Worm (Caenorhabditis elegans) whole organism, L3 larva: ENCODE results near the gene T23G4.127.

ENCODE experiments used
- R02D3.7 ChIP-seq: fragments of 150-350 bp; optimal IDR thresholded peaks from 2 replicates; lab custom pipeline; 2014; ENCODE audit warnings: missing biosample characterization, missing genetic modification characterization
- ZK546.5 ChIP-seq: sonication (generic microtip); optimal IDR thresholded peaks from 2 replicates; lab custom pipeline; 2017; ENCODE audit warnings: missing biosample characterization, missing genetic modification characterization
- ama-1 ChIP-seq: fragments of 150-350 bp; optimal IDR thresholded peaks from 2 replicates; lab custom pipeline; 2018
- ceh-16 ChIP-seq: sonication (generic microtip); optimal IDR thresholded peaks from 2 replicates; lab custom pipeline; 2017; ENCODE audit warnings: missing biosample characterization, missing genetic modification characterization
- ceh-28 ChIP-seq: fragments of 150-350 bp; optimal IDR thresholded peaks from 2 replicates; lab custom pipeline; 2014; ENCODE audit warnings: missing biosample characterization, missing genetic modification reagents, missing genetic modification characterization
- ceh-9 ChIP-seq: sonication (generic microtip); optimal IDR thresholded peaks from 2 replicates; lab custom pipeline; 2018; ENCODE audit warnings: missing biosample characterization, missing genetic modification characterization
- daf-12 ChIP-seq: fragments of 150-350 bp; optimal IDR thresholded peaks from 2 replicates; lab custom pipeline; 2014; ENCODE audit warnings: missing biosample characterization, missing genetic modification reagents, missing genetic modification characterization
- egl-5 ChIP-seq: fragments of 150-350 bp; optimal IDR thresholded peaks from 2 replicates; lab custom pipeline; 2017; ENCODE audit warnings: missing biosample characterization, missing genetic modification reagents, missing genetic modification characterization, inconsistent platforms
- elt-1 ChIP-seq: fragments of 150-350 bp; optimal IDR thresholded peaks from 2 replicates; lab custom pipeline; 2014; ENCODE audit warnings: missing biosample characterization, missing genetic modification characterization
- elt-3 ChIP-seq, 3 experiments: fragments of 150-350 bp in 1 of 3; sonication (generic microtip) in 2 of 3; optimal IDR thresholded peaks; 2 replicates in 2 of 3; 4 replicates in 1 of 3; lab custom pipeline; 2014 to 2017; ENCODE audit warnings: missing biosample characterization in 3 of 3, missing genetic modification characterization in 3 of 3
- eor-1 ChIP-seq, 2 experiments: fragments of 150-350 bp; optimal IDR thresholded peaks; 2 replicates each; lab custom pipeline; 2014 to 2018; ENCODE audit warnings: missing biosample characterization in 2 of 2, missing genetic modification characterization in 2 of 2
- fkh-2 ChIP-seq: fragments of 150-350 bp; optimal IDR thresholded peaks from 2 replicates; lab custom pipeline; 2014; ENCODE audit warnings: missing biosample characterization, missing genetic modification reagents, missing genetic modification characterization
- fos-1 ChIP-seq: fragments of 150-350 bp; optimal IDR thresholded peaks from 2 replicates; lab custom pipeline; 2014; ENCODE audit warnings: missing biosample characterization, missing genetic modification characterization
- hmg-11 ChIP-seq: sonication (generic microtip); optimal IDR thresholded peaks from 2 replicates; lab custom pipeline; 2016; ENCODE audit warnings: missing genetic modification characterization, missing compliant biosample characterization
- lin-15B ChIP-seq: fragments of 150-350 bp; optimal IDR thresholded peaks from 2 replicates; lab custom pipeline; 2014; ENCODE audit warnings: missing biosample characterization, missing genetic modification characterization
- lin-39 ChIP-seq: fragments of 150-350 bp; optimal IDR thresholded peaks from 2 replicates; lab custom pipeline; 2018; ENCODE audit warnings: missing biosample characterization, missing genetic modification reagents, missing genetic modification characterization
- lsy-12 ChIP-seq: sonication (generic microtip); optimal IDR thresholded peaks from 2 replicates; lab custom pipeline; 2016; ENCODE audit warnings: mild to moderate bottlenecking, missing genetic modification characterization, missing compliant biosample characterization
- mdl-1 ChIP-seq: fragments of 150-350 bp; optimal IDR thresholded peaks from 2 replicates; lab custom pipeline; 2014; ENCODE audit warnings: missing biosample characterization, missing genetic modification characterization
- mml-1 ChIP-seq: fragments of 150-350 bp; sonication (generic microtip); optimal IDR thresholded peaks from 3 replicates; lab custom pipeline; 2014; ENCODE audit warnings: missing biosample characterization, missing genetic modification characterization
- nfya-1 ChIP-seq: sonication (generic microtip); optimal IDR thresholded peaks from 2 replicates; lab custom pipeline; 2017; ENCODE audit warnings: missing genetic modification characterization, mild to moderate bottlenecking, missing compliant biosample characterization, antibody characterized with exemption, moderate library complexity; ENCODE audit not compliant: insufficient read depth
- nhr-12 ChIP-seq: fragments of 150-350 bp; optimal IDR thresholded peaks from 2 replicates; lab custom pipeline; 2014; ENCODE audit warnings: missing biosample characterization, missing genetic modification characterization
- nhr-237 ChIP-seq: fragments of 150-350 bp; optimal IDR thresholded peaks from 2 replicates; lab custom pipeline; 2014; ENCODE audit warnings: missing biosample characterization, missing genetic modification characterization
- nhr-25 ChIP-seq: sonication (generic microtip); optimal IDR thresholded peaks from 2 replicates; lab custom pipeline; 2017; ENCODE audit warnings: missing biosample characterization, missing genetic modification characterization
- sea-2 ChIP-seq: fragments of 150-350 bp; sonication (generic microtip); optimal IDR thresholded peaks from 4 replicates; lab custom pipeline; 2014; ENCODE audit warnings: missing biosample characterization, missing genetic modification reagents, missing genetic modification characterization
- tbx-2 ChIP-seq: sonication (generic microtip); optimal IDR thresholded peaks from 2 replicates; lab custom pipeline; 2016; ENCODE audit warnings: mild to moderate bottlenecking, missing genetic modification characterization, missing compliant biosample characterization
- unc-62 ChIP-seq: fragments of 150-350 bp; sonication (generic microtip); optimal IDR thresholded peaks from 4 replicates; lab custom pipeline; 2014; ENCODE audit warnings: missing biosample characterization, missing genetic modification reagents, missing genetic modification characterization
- zag-1 ChIP-seq: fragments of 150-350 bp; optimal IDR thresholded peaks from 2 replicates; lab custom pipeline; 2014; ENCODE audit warnings: missing biosample characterization, missing genetic modification characterization
- ztf-11 ChIP-seq: fragments of 150-350 bp; optimal IDR thresholded peaks from 2 replicates; lab custom pipeline; 2014; ENCODE audit warnings: missing biosample characterization, missing genetic modification characterization
- ztf-4 ChIP-seq: fragments of 150-350 bp; optimal IDR thresholded peaks from 2 replicates; lab custom pipeline; 2014; ENCODE audit warnings: missing biosample characterization, missing genetic modification characterization

The T23G4.127 gene

ce11 chrIV:13695302-13695701 is 3.2 kb downstream of the T23G4.127 start:
- TF ChIP-seq fos-1: no peak
- no peak for TF ChIP-seq ceh-16 (tag; lab: Kevin White, UChicago)
- TF ChIP-seq mdl-1: no peak
- no peak for TF ChIP-seq nhr-25 (tag; lab: Kevin White, UChicago)
- no peak for TF ChIP-seq elt-3 (tag; optimal IDR thresholded peaks at IDR 0.05; lab: Kevin White, UChicago)

DNA sequence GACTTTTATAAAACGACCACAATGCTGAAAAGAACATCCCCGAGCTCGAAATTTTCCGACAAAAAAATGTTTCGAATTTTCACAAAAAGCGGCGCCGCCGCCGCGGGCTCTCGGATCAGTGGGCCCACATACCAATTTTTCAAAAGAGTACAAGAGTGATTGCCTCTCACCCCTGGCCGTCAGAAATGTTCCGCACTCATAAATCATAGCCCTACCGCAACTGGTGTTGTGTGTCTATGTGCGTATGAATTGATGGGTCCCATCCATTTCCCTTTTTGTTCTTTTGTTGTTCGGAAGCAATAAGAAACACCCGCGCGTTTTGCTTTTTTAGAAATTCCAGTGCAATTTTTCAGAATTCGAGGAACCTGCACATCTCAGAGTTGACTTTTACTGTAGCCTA is 3.9 kb downstream of the T23G4.127 start:
- TF ChIP-seq ama-1 (lab: Kevin White, UChicago): no peak
- no peak for TF ChIP-seq lsy-12 (tag; lab: Kevin White, UChicago)
- TF ChIP-seq ztf-11 (tag; lab: Kevin White, UChicago): no peak
- TF ChIP-seq sea-2 (GFP tag; lab: Kevin White, UChicago): no peak
- no peak for TF ChIP-seq nhr-12 (tag; lab: Kevin White, UChicago)
- peak; percentile 37 for TF ChIP-seq nfya-1
- TF ChIP-seq lin-39: peak; percentile 96
- TF ChIP-seq unc-62 (GFP tag; lab: Kevin White, UChicago): peak; percentile 85
- peak; percentile 7 for TF ChIP-seq hmg-11 (tag; lab: Kevin White, UChicago)
- peak; percentile 48 for TF ChIP-seq elt-1 (tag; lab: Kevin White, UChicago)
- no peak for TF ChIP-seq ceh-9 (tag; lab: Kevin White, UChicago)
- no peak for TF ChIP-seq ZK546.5
- no peak for TF ChIP-seq daf-12 (tag; lab: Kevin White, UChicago)
- no peak for TF ChIP-seq tbx-2 (tag; lab: Kevin White, UChicago)
- no peak for TF ChIP-seq fkh-2 (tag; lab: Kevin White, UChicago)
- no peak for TF ChIP-seq mml-1
- no peak for TF ChIP-seq zag-1
- TF ChIP-seq lin-15B: no peak

- no peak for TF ChIP-seq zag-1
Observed at ce11 chrIV:13693976-13694375, 4.5 kb downstream of the T23G4.127 start.

- TF ChIP-seq egl-5 (tag; lab: Kevin White, UChicago) (peak; percentile 79), nhr-25 (tag; lab: Kevin White, UChicago) (no peak), nfya-1 (no peak)
Observed at ce11 chrIV:13692522-13692921, 6.0 kb downstream of the T23G4.127 start.

DNA sequence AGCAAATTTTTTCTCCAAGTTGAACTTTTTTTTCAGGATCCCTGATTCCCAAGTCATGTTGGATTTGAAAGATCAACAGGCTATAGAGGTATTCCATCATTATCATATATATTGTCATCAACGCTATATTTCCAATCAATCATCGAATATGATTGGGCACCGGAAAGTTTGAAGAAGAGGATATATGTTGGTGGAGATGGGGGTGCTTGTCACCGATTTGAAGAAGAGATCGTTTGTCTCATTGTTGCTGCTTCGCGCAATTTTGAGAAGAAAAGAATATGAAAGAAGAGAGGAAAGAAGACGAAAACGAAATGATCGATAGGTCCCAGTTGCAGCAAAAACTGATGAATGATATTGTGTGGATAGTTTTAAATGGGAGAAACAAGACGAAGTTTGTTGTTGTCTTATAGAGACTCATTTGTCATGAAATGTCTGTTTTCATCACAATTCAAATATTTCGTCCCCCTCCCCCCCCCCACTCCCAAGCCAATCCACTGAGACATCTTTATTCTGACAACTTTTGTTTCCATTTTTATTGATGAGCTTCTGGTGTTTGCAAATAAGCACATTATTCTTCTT is 9.1 kb downstream of the T23G4.127 start, which contains the start of gene T23G4.2:
Gene T23G4.2, minus strand, starts transcription at position 255 of the 579 bp plus-strand sequence.
- TF ChIP-seq ceh-28 (tag; lab: Kevin White, UChicago) (peak; percentile 15), unc-62 (GFP tag; lab: Kevin White, UChicago) (peak; percentile 76), lin-39 (peak; percentile 77), fkh-2 (tag; lab: Kevin White, UChicago) (no peak)

DNA sequence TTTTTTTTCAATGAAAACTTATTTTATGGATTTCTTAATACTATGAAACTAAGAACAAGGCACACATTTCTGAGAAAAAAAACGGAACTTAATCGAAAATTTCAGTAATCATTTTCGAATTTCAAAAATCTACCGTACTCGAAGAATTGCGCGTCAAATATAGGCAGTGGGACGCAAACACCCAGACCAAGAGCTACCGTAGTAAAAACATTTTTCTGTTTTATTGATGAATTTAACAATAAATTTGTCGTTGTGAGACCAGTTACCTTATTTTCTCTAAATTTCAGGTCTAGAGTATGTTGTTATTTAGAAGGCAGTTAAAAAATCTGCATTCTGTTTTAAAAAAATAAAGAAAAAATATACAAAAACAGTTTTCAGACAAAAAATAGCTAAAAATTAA is 10.9 kb downstream of the T23G4.127 start:
- TF ChIP-seq hmg-11 (tag; lab: Kevin White, UChicago) (no peak), nfya-1 (no peak), nhr-237 (tag; lab: Kevin White, UChicago) (no peak), tbx-2 (tag; lab: Kevin White, UChicago) (no peak), zag-1 (no peak)

ce11 chrIV:13686965-13687425 is 11.5 kb downstream of the T23G4.127 start, which contains the start of gene nyn-1:
nyn-1 (minus strand) TSS chrIV:13687015.
- peak; percentile 32 for TF ChIP-seq R02D3.7 (tag; lab: Kevin White, UChicago)
- no peak for TF ChIP-seq eor-1 (tag; optimal IDR thresholded peaks at IDR 0.05; lab: Kevin White, UChicago)
- TF ChIP-seq ztf-4: no peak
- no peak for TF ChIP-seq elt-1 (tag; lab: Kevin White, UChicago)
